Worm (Caenorhabditis elegans) whole organism, L4 larva: ENCODE results near the gene apl-1.

Experiments used
- ceh-62 ChIP-seq: sonication (generic microtip); optimal IDR thresholded peaks from 2 replicates; lab custom pipeline; 2017; ENCODE audit warnings: missing biosample characterization, missing genetic modification characterization
- ceh-82 ChIP-seq: sonication (generic microtip); optimal IDR thresholded peaks from 2 replicates; lab custom pipeline; 2017; ENCODE audit warnings: missing biosample characterization, missing genetic modification characterization
- dve-1 ChIP-seq: sonication (generic microtip); optimal IDR thresholded peaks from 2 replicates; lab custom pipeline; 2017; ENCODE audit warnings: antibody characterized with exemption, mild to moderate bottlenecking, missing genetic modification characterization, missing compliant biosample characterization; ENCODE audit not compliant: insufficient read depth
- hlh-30 ChIP-seq: sonication (generic microtip); optimal IDR thresholded peaks from 2 replicates; lab custom pipeline; 2017; ENCODE audit warnings: antibody characterized with exemption, mild to moderate bottlenecking, missing genetic modification characterization, missing compliant biosample characterization; ENCODE audit not compliant: insufficient read depth
- lin-15B ChIP-seq: fragments of 150-350 bp; sonication (generic microtip); optimal IDR thresholded peaks from 3 replicates; lab custom pipeline; 2014; ENCODE audit warnings: missing biosample characterization, missing genetic modification characterization
- lsy-2 ChIP-seq, 2 experiments: fragments of 150-350 bp in 1 of 2; sonication (generic microtip) in 1 of 2; optimal IDR thresholded peaks; 2 replicates each; lab custom pipeline; 2014 to 2017; ENCODE audit warnings: missing biosample characterization in 2 of 2, missing genetic modification characterization in 2 of 2
- mep-1 ChIP-seq: fragments of 150-350 bp; sonication (generic microtip); optimal IDR thresholded peaks from 3 replicates; lab custom pipeline; 2014; ENCODE audit warnings: missing biosample characterization, missing genetic modification characterization
- nhr-237 ChIP-seq: sonication (generic microtip); optimal IDR thresholded peaks from 2 replicates; lab custom pipeline; 2017; ENCODE audit warnings: missing biosample characterization, missing genetic modification characterization
- nhr-28 ChIP-seq: fragments of 150-350 bp; optimal IDR thresholded peaks from 2 replicates; lab custom pipeline; 2014; ENCODE audit warnings: missing biosample characterization, missing genetic modification characterization
- nhr-42 ChIP-seq: fragments of 200-800 bp; sonication (Bioruptor generic); IDR thresholded peaks from 2 replicates; pipeline ENCODE4 v1.3.6; 2022; ENCODE audit warnings: missing genetic modification characterization, missing compliant biosample characterization
- nhr-77 ChIP-seq: fragments of 150-350 bp; optimal IDR thresholded peaks from 2 replicates; lab custom pipeline; 2014; ENCODE audit warnings: missing biosample characterization, missing genetic modification characterization
- saeg-2 ChIP-seq: fragments of 200-800 bp; sonication (Bioruptor generic); IDR thresholded peaks from 2 replicates; pipeline ENCODE4 v1.3.6; 2022; ENCODE audit warnings: missing genetic modification reagents, missing genetic modification characterization, missing compliant biosample characterization
- unc-62 ChIP-seq, 3 experiments: fragments of 150-350 bp in 1 of 3; sonication (generic microtip); optimal IDR thresholded peaks in 2 of 3; peaks in 1 of 3; 1 replicate in 1 of 3; 2 replicates in 2 of 3; lab custom pipeline; 2014 to 2017; ENCODE audit warnings: missing biosample characterization in 3 of 3, missing genetic modification characterization in 3 of 3, missing genetic modification reagents in 3 of 3, missing genotype in 1 of 3
- ztf-7 ChIP-seq: fragments of 150-350 bp; optimal IDR thresholded peaks from 2 replicates; lab custom pipeline; 2014; ENCODE audit warnings: missing biosample characterization, missing genetic modification characterization

- TF ChIP-seq nhr-28 (tag; lab: Kevin White, UChicago) (no peak), lin-15B (no peak), ztf-7 (tag; lab: Kevin White, UChicago) (no peak), lsy-2 (tag; optimal IDR thresholded peaks at IDR 0.05; lab: Kevin White, UChicago) (no peak), unc-62 (GFP tag; optimal IDR thresholded peaks at IDR 0.05 in 1 of 2; lab: Kevin White, UChicago) (no peak), unc-62 (tag; optimal IDR thresholded peaks at IDR 0.05; lab: Kevin White, UChicago) (no peak), dve-1 (tag; lab: Kevin White, UChicago) (no peak), nhr-77 (tag; lab: Kevin White, UChicago) (no peak), saeg-2 (no peak), nhr-237 (tag; lab: Kevin White, UChicago) (no peak), ceh-82 (tag; lab: Kevin White, UChicago) (no peak), ceh-62 (tag; lab: Kevin White, UChicago) (no peak), hlh-30 (tag; lab: Kevin White, UChicago) (no peak), mep-1 (tag; lab: Kevin White, UChicago) (no peak), nhr-42 (GFP tag; lab: Robert Waterston, UW) (no peak)
These were observed 21.2 kb upstream of the apl-1 start for ce11 chrX:5137716-5138470.
